Worm (Caenorhabditis elegans): ENCODE data around the gene fkh-9.

DNA sequence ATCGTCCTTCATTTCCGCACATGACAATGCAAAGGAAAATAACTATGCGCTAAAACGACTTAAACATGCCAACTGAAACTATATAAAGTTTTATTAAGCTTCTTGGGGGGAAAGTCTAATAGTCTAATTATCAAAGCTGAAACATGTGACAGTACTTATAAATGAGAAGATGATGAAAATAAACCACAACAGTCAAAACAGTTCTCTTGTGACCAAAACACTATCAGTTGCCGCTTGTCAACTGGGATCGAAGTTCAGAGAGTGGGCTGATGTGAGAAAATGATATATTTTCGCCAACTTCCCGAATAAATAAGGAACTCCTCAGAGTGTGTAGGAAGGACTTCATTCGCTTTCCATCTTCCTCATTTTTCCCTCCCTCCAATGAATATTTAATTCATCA, 4.7 kb downstream of the fkh-9 start:
- TF ChIP-seq nhr-77 (tag; optimal IDR thresholded peaks at IDR 0.05) (peak; percentile 36), zag-1 (tag; optimal IDR thresholded peaks at IDR 0.05) (no peak), egl-27 (tag; optimal IDR thresholded peaks at IDR 0.05) (no peak), daf-8 (GFP tag; IDR thresholded peaks at IDR 0.05) (no peak), ztf-11 (tag; optimal IDR thresholded peaks at IDR 0.05) (no peak), nhr-48 (tag; optimal IDR thresholded peaks at IDR 0.05) (no peak), snpc-1.2 (GFP tag; IDR thresholded peaks at IDR 0.05) (no peak), lin-15B (tag; optimal IDR thresholded peaks at IDR 0.05) (no peak), nhr-28 (tag; optimal IDR thresholded peaks at IDR 0.05) (peak; percentile 58), ama-1 (optimal IDR thresholded peaks at IDR 0.05) (no peak), ceh-82 (tag; optimal IDR thresholded peaks at IDR 0.05) (no peak), ces-1 (GFP tag; optimal IDR thresholded peaks at IDR 0.05) (no peak), mep-1 (tag; optimal IDR thresholded peaks at IDR 0.05) (no peak), ZK546.5 (tag; optimal IDR thresholded peaks at IDR 0.05) (no peak)
